Fruit fly (Drosophila melanogaster) whole organism, embryonic: ENCODE data around the gene ND-39.
A peak's percentile ranks its signal among the peaks of the same experiment; 100 is the strongest.

Experiments used
- B-H1 ChIP-seq: fragments of 200-800 bp; sonication (Bioruptor generic); IDR thresholded peaks from 3 replicates; pipeline ENCODE4 v1.3.6; 2022; ENCODE audit warnings: missing biosample characterization, missing genetic modification characterization
- B-H2 ChIP-seq: fragments of 200-800 bp; sonication (Bioruptor generic); optimal IDR thresholded peaks from 2 replicates; lab custom pipeline; 2018; ENCODE audit warnings: missing biosample characterization, mild to moderate bottlenecking, missing genetic modification characterization
- CG10147 ChIP-seq: fragments of 200-800 bp; sonication (Bioruptor generic); optimal IDR thresholded peaks from 2 replicates; lab custom pipeline; 2019; ENCODE audit warnings: missing biosample characterization, mild to moderate bottlenecking, missing genetic modification characterization, moderate library complexity
- CG10267 ChIP-seq: fragments of 200-800 bp; sonication (Bioruptor generic); optimal IDR thresholded peaks from 2 replicates; lab custom pipeline; 2018; ENCODE audit warnings: missing biosample characterization, mild to moderate bottlenecking, missing genetic modification characterization, moderate library complexity
- CG11247 ChIP-seq: fragments of 200-800 bp; sonication (Bioruptor generic); IDR thresholded peaks from 2 replicates; pipeline ENCODE4 v1.3.6; 2022; ENCODE audit warnings: missing biosample characterization, missing genetic modification characterization
- CG13424 ChIP-seq: fragments of 200-800 bp; sonication (Bioruptor generic); optimal IDR thresholded peaks from 2 replicates; lab custom pipeline; 2019; ENCODE audit warnings: missing biosample characterization, mild to moderate bottlenecking, missing genetic modification characterization, moderate library complexity
- CG14441 ChIP-seq: fragments of 200-800 bp; sonication (Bioruptor generic); IDR thresholded peaks from 2 replicates; pipeline ENCODE4 v1.3.6; 2022; ENCODE audit warnings: missing biosample characterization, missing genetic modification characterization
- CG1647 ChIP-seq: fragments of 200-800 bp; sonication (Bioruptor generic); optimal IDR thresholded peaks from 3 replicates; lab custom pipeline; 2016; ENCODE audit warnings: missing biosample characterization, missing genetic modification characterization
- CG1832 ChIP-seq: fragments of 200-800 bp; sonication (Bioruptor generic); optimal IDR thresholded peaks from 2 replicates; lab custom pipeline; 2017; ENCODE audit warnings: missing biosample characterization, mild to moderate bottlenecking, missing genetic modification characterization, inconsistent platforms
- CG2199 ChIP-seq: fragments of 200-800 bp; sonication (Bioruptor generic); IDR thresholded peaks from 3 replicates; pipeline ENCODE4 v1.3.6; 2022; ENCODE audit warnings: missing biosample characterization, missing genetic modification characterization
- CG31365 ChIP-seq: fragments of 200-800 bp; sonication (Bioruptor generic); optimal IDR thresholded peaks from 2 replicates; lab custom pipeline; 2018; ENCODE audit warnings: missing biosample characterization, mild to moderate bottlenecking, missing genetic modification characterization
- CG32532 ChIP-seq: fragments of 200-800 bp; sonication (Bioruptor generic); IDR thresholded peaks from 2 replicates; pipeline ENCODE4 v1.3.6; 2022; ENCODE audit warnings: missing biosample characterization, missing genetic modification characterization
- CG34224 ChIP-seq: fragments of 200-800 bp; sonication (Bioruptor generic); IDR thresholded peaks from 3 replicates; pipeline ENCODE4 v1.3.6; 2022; ENCODE audit warnings: missing biosample characterization, missing genetic modification characterization; ENCODE audit not compliant: partially characterized antibody
- CG4282 ChIP-seq: fragments of 200-800 bp; sonication (Bioruptor generic); optimal IDR thresholded peaks from 2 replicates; lab custom pipeline; 2016; ENCODE audit warnings: missing biosample characterization, missing genetic modification characterization
- CG6272 ChIP-seq: fragments of 200-800 bp; sonication (Bioruptor generic); IDR thresholded peaks from 2 replicates; pipeline ENCODE4 v1.3.6; 2022; ENCODE audit warnings: missing biosample characterization, missing genetic modification characterization
- CG6683 ChIP-seq: fragments of 200-800 bp; sonication (Bioruptor generic); optimal IDR thresholded peaks from 2 replicates; lab custom pipeline; 2017; ENCODE audit warnings: missing biosample characterization, mild to moderate bottlenecking, missing genetic modification characterization, missing genetic modification reagents
- CG7271 ChIP-seq: fragments of 200-800 bp; sonication (Bioruptor generic); optimal IDR thresholded peaks from 2 replicates; lab custom pipeline; 2018; ENCODE audit warnings: missing biosample characterization, mild to moderate bottlenecking, missing genetic modification characterization, moderate library complexity
- CG7357 ChIP-seq: fragments of 200-800 bp; sonication (Bioruptor generic); IDR thresholded peaks from 3 replicates; pipeline ENCODE4 v1.3.6; 2022; ENCODE audit warnings: missing biosample characterization, missing genetic modification characterization
- CG7372 ChIP-seq: fragments of 200-800 bp; sonication (Bioruptor generic); IDR thresholded peaks from 2 replicates; pipeline ENCODE4 v1.3.6; 2022; ENCODE audit warnings: missing biosample characterization, missing genetic modification characterization
- Camta ChIP-seq: fragments of 200-800 bp; sonication (Bioruptor generic); optimal IDR thresholded peaks from 2 replicates; lab custom pipeline; 2016; ENCODE audit warnings: missing biosample characterization, missing genetic modification characterization
- Chrac-16 ChIP-seq: fragments of 200-800 bp; sonication (Bioruptor generic); optimal IDR thresholded peaks from 3 replicates; lab custom pipeline; 2016; ENCODE audit warnings: missing biosample characterization, missing genetic modification characterization
- Deaf1 ChIP-seq: fragments of 200-800 bp; optimal IDR thresholded peaks from 3 replicates; lab custom pipeline; 2019; ENCODE audit warnings: missing biosample characterization, mild to moderate bottlenecking, missing genetic modification characterization, moderate library complexity
- HLH4C ChIP-seq: fragments of 200-800 bp; sonication (Bioruptor generic); IDR thresholded peaks from 3 replicates; pipeline ENCODE4 v1.3.6; 2022; ENCODE audit warnings: missing biosample characterization, missing genetic modification characterization; ENCODE audit not compliant: partially characterized antibody
- HLH54F ChIP-seq: fragments of 200-800 bp; sonication (Bioruptor generic); optimal IDR thresholded peaks from 3 replicates; lab custom pipeline; 2016; ENCODE audit warnings: missing biosample characterization, missing genetic modification characterization
- Hr78 ChIP-seq, 2 experiments: fragments of 200-800 bp in 1 of 2; fragments of >200 bp in 1 of 2; sonication (Bioruptor generic) in 1 of 2; optimal IDR thresholded peaks; 2 replicates each; lab custom pipeline; 2017 to 2019; ENCODE audit warnings: missing biosample characterization in 2 of 2, missing genetic modification characterization in 2 of 2, mild to moderate bottlenecking in 1 of 2, moderate library complexity in 1 of 2
- Neu2 ChIP-seq: fragments of 200-800 bp; sonication (Bioruptor generic); optimal IDR thresholded peaks from 3 replicates; lab custom pipeline; 2016; ENCODE audit warnings: missing biosample characterization, missing genetic modification characterization, borderline replicate concordance
- Nf-YC ChIP-seq: fragments of 200-800 bp; optimal IDR thresholded peaks from 3 replicates; lab custom pipeline; 2019; ENCODE audit warnings: missing biosample characterization, mild to moderate bottlenecking, missing genetic modification characterization, moderate library complexity
- Poxn ChIP-seq: fragments of 200-800 bp; sonication (Bioruptor generic); IDR thresholded peaks from 2 replicates; pipeline ENCODE4 v1.3.6; 2022; ENCODE audit warnings: missing biosample characterization, missing genetic modification characterization
- Spps ChIP-seq: fragments of 200-800 bp; sonication (Bioruptor generic); optimal IDR thresholded peaks from 2 replicates; lab custom pipeline; 2018; ENCODE audit warnings: missing biosample characterization, mild to moderate bottlenecking, missing genetic modification characterization
- Xrp1 ChIP-seq: fragments of 200-800 bp; sonication (Bioruptor generic); IDR thresholded peaks from 2 replicates; pipeline ENCODE4 v1.3.6; 2022; ENCODE audit warnings: missing biosample characterization, missing genetic modification characterization
- YL-1 ChIP-seq: fragments of 200-800 bp; sonication (Bioruptor generic); optimal IDR thresholded peaks from 3 replicates; lab custom pipeline; 2017; ENCODE audit warnings: missing biosample characterization, mild to moderate bottlenecking, missing genetic modification characterization
- ab ChIP-seq: fragments of 200-800 bp; sonication (Bioruptor generic); optimal IDR thresholded peaks from 2 replicates; lab custom pipeline; 2016; ENCODE audit warnings: missing biosample characterization, missing genetic modification characterization
- al ChIP-seq: fragments of 200-800 bp; sonication (Bioruptor generic); IDR thresholded peaks from 2 replicates; pipeline ENCODE4 v1.3.6; 2022; ENCODE audit warnings: missing biosample characterization, missing genetic modification characterization
- bcd ChIP-seq: fragments of 200-800 bp; sonication (Bioruptor generic); optimal IDR thresholded peaks from 2 replicates; lab custom pipeline; 2017; ENCODE audit warnings: missing biosample characterization, mild to moderate bottlenecking, missing genetic modification characterization
- bigmax ChIP-seq: fragments of 200-800 bp; sonication (Bioruptor generic); optimal IDR thresholded peaks from 2 replicates; lab custom pipeline; 2018; ENCODE audit warnings: missing biosample characterization, mild to moderate bottlenecking, missing genetic modification characterization
- bowl ChIP-seq: fragments of 200-800 bp; sonication (Bioruptor generic); IDR thresholded peaks from 2 replicates; pipeline ENCODE4 v1.3.6; 2022; ENCODE audit warnings: missing biosample characterization, missing genetic modification characterization
- cwo ChIP-seq: fragments of 200-800 bp; sonication (Bioruptor generic); optimal IDR thresholded peaks from 3 replicates; lab custom pipeline; 2017; ENCODE audit warnings: missing biosample characterization, missing genetic modification characterization, mild to moderate bottlenecking, moderate library complexity, missing genetic modification reagents
- dimm ChIP-seq: fragments of 200-800 bp; sonication (Bioruptor generic); IDR thresholded peaks from 2 replicates; pipeline ENCODE4 v1.3.6; 2022; ENCODE audit warnings: missing biosample characterization, missing genetic modification characterization
- disco-r ChIP-seq: fragments of 200-800 bp; sonication (Bioruptor generic); optimal IDR thresholded peaks from 2 replicates; lab custom pipeline; 2016; ENCODE audit warnings: missing biosample characterization, missing genetic modification characterization
- emc ChIP-seq: fragments of 200-800 bp; sonication (Bioruptor generic); optimal IDR thresholded peaks from 2 replicates; lab custom pipeline; 2016; ENCODE audit warnings: missing biosample characterization, missing genetic modification characterization
- ewg ChIP-seq: fragments of 200-800 bp; sonication (Bioruptor generic); optimal IDR thresholded peaks from 3 replicates; lab custom pipeline; 2017; ENCODE audit warnings: mild to moderate bottlenecking, missing biosample characterization, missing genetic modification reagents, missing genetic modification characterization
- gsb ChIP-seq: fragments of 200-800 bp; sonication (Bioruptor generic); IDR thresholded peaks from 2 replicates; pipeline ENCODE4 v1.3.6; 2022; ENCODE audit warnings: missing biosample characterization, missing genetic modification characterization
- kay ChIP-seq: fragments of 200-800 bp; sonication (Bioruptor generic); optimal IDR thresholded peaks from 2 replicates; lab custom pipeline; 2016; ENCODE audit warnings: missing biosample characterization, missing genetic modification characterization
- peb ChIP-seq: fragments of 200-800 bp; sonication (Bioruptor generic); IDR thresholded peaks from 2 replicates; pipeline ENCODE4 v1.3.6; 2022; ENCODE audit warnings: missing biosample characterization, missing genetic modification characterization
- pnt ChIP-seq: fragments of 200-800 bp; sonication (Bioruptor generic); optimal IDR thresholded peaks from 3 replicates; lab custom pipeline; 2016; ENCODE audit warnings: missing biosample characterization, missing genetic modification characterization
- pzg ChIP-seq: fragments of 200-800 bp; sonication (Bioruptor generic); optimal IDR thresholded peaks from 3 replicates; lab custom pipeline; 2018; ENCODE audit warnings: missing biosample characterization, mild to moderate bottlenecking, missing genetic modification characterization, moderate library complexity
- tin ChIP-seq: fragments of 200-800 bp; sonication (Bioruptor generic); optimal IDR thresholded peaks from 3 replicates; lab custom pipeline; 2016; ENCODE audit warnings: missing biosample characterization, missing genetic modification characterization
- wek ChIP-seq: fragments of 200-800 bp; sonication (Bioruptor generic); optimal IDR thresholded peaks from 3 replicates; lab custom pipeline; 2018; ENCODE audit warnings: missing biosample characterization, mild to moderate bottlenecking, missing genetic modification characterization, moderate library complexity
- zf30C ChIP-seq: fragments of 200-800 bp; sonication (Bioruptor generic); optimal IDR thresholded peaks from 3 replicates; lab custom pipeline; 2018; ENCODE audit warnings: missing biosample characterization, mild to moderate bottlenecking, missing genetic modification characterization

Gene ND-39

DNA sequence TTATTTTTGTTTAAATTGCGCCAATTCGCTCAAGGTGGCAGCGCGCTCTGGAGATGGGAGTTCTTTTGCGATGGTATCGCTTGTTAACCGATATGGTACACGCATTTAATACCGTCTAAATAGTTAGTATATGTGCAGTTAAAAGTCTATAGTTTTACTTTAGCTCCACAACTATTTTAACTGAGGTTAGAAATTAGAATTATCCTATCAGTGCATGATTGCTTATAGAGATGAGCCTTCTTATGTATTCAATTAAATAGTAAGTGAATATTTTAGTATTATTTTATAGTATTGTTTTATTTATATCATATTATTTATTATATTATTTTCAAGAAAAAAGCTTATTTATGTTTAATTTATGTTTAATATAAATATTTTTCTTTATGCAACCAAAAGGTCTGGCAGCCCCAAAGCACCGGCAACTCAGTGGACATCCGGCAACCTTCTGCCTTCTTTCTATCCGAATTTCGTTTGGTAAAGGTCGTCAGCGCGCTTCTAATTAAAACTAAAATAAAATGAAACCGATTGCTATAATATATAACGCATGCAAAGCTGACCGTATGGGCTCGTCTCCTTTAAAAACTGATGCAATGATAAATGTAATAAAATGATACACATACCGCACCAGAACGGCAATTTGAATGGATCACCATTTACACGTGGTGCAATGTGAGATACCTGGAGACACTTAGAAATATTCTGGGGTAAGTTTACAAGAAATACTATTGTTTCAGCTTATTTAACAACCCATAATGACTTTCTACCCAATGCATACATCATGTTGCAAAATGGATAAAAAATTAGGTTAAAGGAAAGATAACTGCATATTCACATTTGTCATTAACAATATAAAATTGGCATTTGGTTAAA is 38.8 kb upstream of the ND-39 start, which contains the start of gene CG5199 (continued):
- TF ChIP-seq CG32532 (GFP tag; lab: Robert Waterston, UW) (peak; percentile 49; the same call in 1 of the 2 replicates), CG14441 (peak; percentile 68), Xrp1 (GFP tag; lab: Robert Waterston, UW) (peak; percentile 67), HLH4C (peak; percentile 61; the same call in 1 of the 3 replicates), CG7372 (GFP tag; lab: Robert Waterston, UW) (peak; percentile 65), cwo (GFP tag; lab: Kevin White, UChicago) (peak; percentile 41), ab (GFP tag; lab: Kevin White, UChicago) (no peak), bigmax (peak; percentile 63), bowl (GFP tag; lab: Robert Waterston, UW) (no peak), CG6683 (GFP tag; lab: Kevin White, UChicago) (peak; percentile 19), CG7357 (GFP tag; lab: Robert Waterston, UW) (no peak), Nf-YC (tag; lab: Kevin White, UChicago) (peak; percentile 75), Spps (tag; lab: Kevin White, UChicago) (peak; percentile 26), pzg (peak; percentile 41), kay (no peak), YL-1 (GFP tag; lab: Kevin White, UChicago) (peak; percentile 41), gsb (GFP tag; lab: Robert Waterston, UW) (peak; percentile 44; the same call in 1 of the 2 replicates), HLH54F (peak; percentile 25), CG1832 (GFP tag; lab: Kevin White, UChicago) (no peak), Camta (peak; percentile 58), CG7271 (no peak), al (GFP tag; lab: Robert Waterston, UW) (0 out of 2 replicates have a peak, but pooled peaks have one; percentile 11), B-H2 (GFP tag; lab: Kevin White, UChicago) (peak; percentile 54), dimm (no peak), CG34224 (GFP tag; lab: Robert Waterston, UW) (peak; percentile 74), Poxn (GFP tag; lab: Robert Waterston, UW) (no peak), CG13424 (tag; lab: Kevin White, UChicago) (peak; percentile 76), wek (GFP tag; lab: Kevin White, UChicago) (no peak), CG10147 (GFP tag; lab: Kevin White, UChicago) (no peak), CG11247 (GFP tag; lab: Robert Waterston, UW) (no peak), pnt (GFP tag; lab: Kevin White, UChicago) (peak; percentile 70), B-H1 (GFP tag; lab: Robert Waterston, UW) (peak; percentile 32; the same call in 2 of the 3 replicates), tin (peak; percentile 79), CG31365 (tag; lab: Kevin White, UChicago) (no peak), CG10267 (tag; lab: Kevin White, UChicago) (peak; percentile 69), peb (GFP tag; lab: Robert Waterston, UW) (no peak), emc (no peak), ewg (GFP tag; lab: Kevin White, UChicago) (peak; percentile 29), CG4282 (GFP tag; lab: Kevin White, UChicago) (no peak), Hr78 (GFP tag; optimal IDR thresholded peaks at IDR 0.05; lab: Kevin White, UChicago) (no peak), zf30C (peak; percentile 86), CG2199 (GFP tag; lab: Robert Waterston, UW) (no peak), Chrac-16 (GFP tag; lab: Kevin White, UChicago) (peak; percentile 72), bcd (GFP tag; lab: Kevin White, UChicago) (peak; percentile 77), Deaf1 (tag; lab: Kevin White, UChicago) (no peak), CG6272 (GFP tag; lab: Robert Waterston, UW) (peak; percentile 78), Neu2 (GFP tag; lab: Kevin White, UChicago) (no peak), disco-r (GFP tag; lab: Kevin White, UChicago) (no peak), CG1647 (peak; percentile 25)
